Worm (Caenorhabditis elegans) whole organism, mixed stage, embryonic: ENCODE measurements around the gene F21C10.18.

ENCODE experiments used
- M03D4.4 ChIP-seq: sonication (generic microtip); optimal IDR thresholded peaks from 2 replicates; lab custom pipeline; 2017; ENCODE audit warnings: mild to moderate bottlenecking, missing genetic modification characterization, missing compliant biosample characterization
- bed-3 ChIP-seq: fragments of 200-800 bp; sonication (Bioruptor generic); optimal IDR thresholded peaks from 3 replicates; lab custom pipeline; 2018; ENCODE audit warnings: mild to moderate bottlenecking, missing genetic modification characterization, moderate library complexity, missing compliant biosample characterization
- blmp-1 ChIP-seq: fragments of 150-350 bp; optimal IDR thresholded peaks from 2 replicates; lab custom pipeline; 2014; ENCODE audit warnings: missing biosample characterization, missing genetic modification characterization
- ceh-39 ChIP-seq: fragments of 150-350 bp; optimal IDR thresholded peaks from 2 replicates; lab custom pipeline; 2014; ENCODE audit warnings: missing biosample characterization, missing genetic modification characterization
- ceh-43 ChIP-seq: fragments of 200-800 bp; sonication (Bioruptor generic); optimal IDR thresholded peaks from 2 replicates; lab custom pipeline; 2018; ENCODE audit warnings: mild to moderate bottlenecking, missing genetic modification characterization, moderate library complexity, missing compliant biosample characterization
- ceh-83 ChIP-seq: fragments of 200-800 bp; sonication (Bioruptor generic); optimal IDR thresholded peaks from 2 replicates; lab custom pipeline; 2018; ENCODE audit warnings: mild to moderate bottlenecking, missing genetic modification characterization, missing compliant biosample characterization
- ces-1 ChIP-seq: fragments of 150-350 bp; optimal IDR thresholded peaks from 2 replicates; lab custom pipeline; 2014; ENCODE audit warnings: missing biosample characterization, missing genetic modification reagents, missing genetic modification characterization
- cnd-1 ChIP-seq: fragments of 200-800 bp; sonication (Bioruptor generic); optimal IDR thresholded peaks from 2 replicates; lab custom pipeline; 2018; ENCODE audit warnings: mild to moderate bottlenecking, missing genetic modification characterization, missing compliant biosample characterization
- drap-1 ChIP-seq: fragments of 200-800 bp; sonication (Bioruptor generic); optimal IDR thresholded peaks from 3 replicates; lab custom pipeline; 2018; ENCODE audit warnings: mild to moderate bottlenecking, missing genetic modification characterization, missing compliant biosample characterization
- elt-1 ChIP-seq: sonication (generic microtip); optimal IDR thresholded peaks from 2 replicates; lab custom pipeline; 2017; ENCODE audit warnings: missing genetic modification characterization, mild to moderate bottlenecking, missing compliant biosample characterization, antibody characterized with exemption, moderate library complexity, borderline replicate concordance; ENCODE audit not compliant: insufficient read depth
- elt-3 ChIP-seq: fragments of 150-350 bp; optimal IDR thresholded peaks from 2 replicates; lab custom pipeline; 2014; ENCODE audit warnings: missing biosample characterization, missing genetic modification characterization
- flh-1 ChIP-seq: fragments of 200-800 bp; sonication (Bioruptor generic); optimal IDR thresholded peaks from 2 replicates; lab custom pipeline; 2018; ENCODE audit warnings: mild to moderate bottlenecking, missing genetic modification characterization, moderate library complexity, missing compliant biosample characterization
- ham-2 ChIP-seq: fragments of 200-800 bp; sonication (Bioruptor generic); optimal IDR thresholded peaks from 2 replicates; lab custom pipeline; 2018; ENCODE audit warnings: mild to moderate bottlenecking, missing genetic modification characterization, missing compliant biosample characterization
- hlh-1 ChIP-seq: fragments of 150-350 bp; optimal IDR thresholded peaks from 2 replicates; lab custom pipeline; 2014; ENCODE audit warnings: missing biosample characterization, missing genetic modification reagents, missing genetic modification characterization
- lin-13 ChIP-seq: fragments of 150-350 bp; optimal IDR thresholded peaks from 2 replicates; lab custom pipeline; 2014; ENCODE audit warnings: missing biosample characterization, missing genetic modification characterization
- lin-32 ChIP-seq: fragments of 200-800 bp; sonication (Bioruptor generic); optimal IDR thresholded peaks from 2 replicates; lab custom pipeline; 2018; ENCODE audit warnings: mild to moderate bottlenecking, missing genetic modification characterization, missing compliant biosample characterization
- lsy-2 ChIP-seq: fragments of 150-350 bp; optimal IDR thresholded peaks from 2 replicates; lab custom pipeline; 2014; ENCODE audit warnings: missing biosample characterization, missing genetic modification characterization
- mab-5 ChIP-seq: fragments of 150-350 bp; optimal IDR thresholded peaks from 2 replicates; lab custom pipeline; 2014; ENCODE audit warnings: missing biosample characterization, missing genetic modification characterization
- mep-1 ChIP-seq: fragments of 150-350 bp; optimal IDR thresholded peaks from 2 replicates; lab custom pipeline; 2017; ENCODE audit warnings: missing biosample characterization, missing genetic modification reagents, missing genetic modification characterization, inconsistent platforms
- mls-2 ChIP-seq: sonication (generic microtip); optimal IDR thresholded peaks from 2 replicates; lab custom pipeline; 2016; ENCODE audit warnings: mild to moderate bottlenecking, missing genetic modification characterization, moderate library complexity, missing compliant biosample characterization
- nhr-12 ChIP-seq: fragments of 150-350 bp; optimal IDR thresholded peaks from 2 replicates; lab custom pipeline; 2014; ENCODE audit warnings: missing biosample characterization, missing genetic modification characterization
- nhr-2 ChIP-seq: fragments of 150-350 bp; optimal IDR thresholded peaks from 2 replicates; lab custom pipeline; 2014; ENCODE audit warnings: missing biosample characterization, missing genetic modification characterization
- nhr-237 ChIP-seq: fragments of 150-350 bp; optimal IDR thresholded peaks from 2 replicates; lab custom pipeline; 2014; ENCODE audit warnings: missing biosample characterization, missing genetic modification characterization
- nhr-28 ChIP-seq: fragments of 150-350 bp; optimal IDR thresholded peaks from 2 replicates; lab custom pipeline; 2014; ENCODE audit warnings: missing biosample characterization, missing genetic modification characterization
- nhr-76 ChIP-seq: sonication (generic microtip); optimal IDR thresholded peaks from 2 replicates; lab custom pipeline; 2017; ENCODE audit warnings: missing biosample characterization, missing genetic modification characterization
- pha-4 ChIP-seq: fragments of 150-350 bp; optimal IDR thresholded peaks from 2 replicates; lab custom pipeline; 2018; ENCODE audit warnings: missing biosample characterization, missing genetic modification reagents, missing genetic modification characterization
- sem-2 ChIP-seq: fragments of 200-800 bp; sonication (Bioruptor generic); optimal IDR thresholded peaks from 2 replicates; lab custom pipeline; 2018; ENCODE audit warnings: mild to moderate bottlenecking, missing genetic modification characterization, missing compliant biosample characterization
- snpc-4 ChIP-seq: fragments of 150-350 bp; optimal IDR thresholded peaks from 2 replicates; lab custom pipeline; 2014; ENCODE audit warnings: missing biosample characterization, missing genetic modification characterization
- sptf-1 ChIP-seq: sonication (generic microtip); optimal IDR thresholded peaks from 2 replicates; lab custom pipeline; 2017; ENCODE audit warnings: mild to moderate bottlenecking, missing genetic modification characterization, moderate library complexity, missing compliant biosample characterization
- tbx-8 ChIP-seq: fragments of 200-800 bp; sonication (Bioruptor generic); optimal IDR thresholded peaks from 2 replicates; lab custom pipeline; 2018; ENCODE audit warnings: mild to moderate bottlenecking, missing genetic modification characterization, moderate library complexity, missing compliant biosample characterization
- unc-120 ChIP-seq: sonication (generic microtip); optimal IDR thresholded peaks from 2 replicates; lab custom pipeline; 2017; ENCODE audit warnings: missing genetic modification characterization, missing compliant biosample characterization; ENCODE audit not compliant: poor library complexity, severe bottlenecking
- unc-39 ChIP-seq: fragments of 150-350 bp; optimal IDR thresholded peaks from 2 replicates; lab custom pipeline; 2014; ENCODE audit warnings: missing biosample characterization, missing genetic modification characterization
- unc-62 ChIP-seq: fragments of 150-350 bp; optimal IDR thresholded peaks from 2 replicates; lab custom pipeline; 2014; ENCODE audit warnings: missing biosample characterization, missing genetic modification reagents, missing genetic modification characterization
- zip-8 ChIP-seq: fragments of 150-350 bp; optimal IDR thresholded peaks from 2 replicates; lab custom pipeline; 2014; ENCODE audit warnings: missing biosample characterization, missing genetic modification characterization
- ztf-11 ChIP-seq: fragments of 150-350 bp; optimal IDR thresholded peaks from 2 replicates; lab custom pipeline; 2014; ENCODE audit warnings: missing biosample characterization, missing genetic modification characterization

F21C10.18 gene

DNA sequence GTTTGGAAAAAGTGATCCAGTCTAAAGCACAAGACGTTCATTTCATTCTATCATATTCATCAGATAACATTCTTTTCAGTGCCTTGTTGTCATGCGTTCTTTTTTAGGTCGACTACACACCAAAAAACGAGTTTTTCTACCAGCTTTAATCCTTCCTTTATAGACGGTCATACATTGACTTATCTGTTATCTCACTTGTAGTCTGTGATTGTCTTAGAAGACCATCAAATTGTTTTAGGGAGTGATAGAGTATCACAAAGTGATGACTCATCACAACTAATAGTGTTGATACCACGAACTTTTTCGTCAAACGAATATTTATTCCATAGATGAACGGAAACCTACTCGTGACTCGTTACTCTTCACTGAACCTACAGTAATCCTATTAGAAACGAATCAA, 22.5 kb upstream of the F21C10.18 start:
- TF ChIP-seq unc-62 (GFP tag; lab: Kevin White, UChicago) (no peak), pha-4 (tag; lab: Kevin White, UChicago) (no peak), ceh-83 (GFP tag; lab: Kevin White, UChicago) (no peak)

DNA sequence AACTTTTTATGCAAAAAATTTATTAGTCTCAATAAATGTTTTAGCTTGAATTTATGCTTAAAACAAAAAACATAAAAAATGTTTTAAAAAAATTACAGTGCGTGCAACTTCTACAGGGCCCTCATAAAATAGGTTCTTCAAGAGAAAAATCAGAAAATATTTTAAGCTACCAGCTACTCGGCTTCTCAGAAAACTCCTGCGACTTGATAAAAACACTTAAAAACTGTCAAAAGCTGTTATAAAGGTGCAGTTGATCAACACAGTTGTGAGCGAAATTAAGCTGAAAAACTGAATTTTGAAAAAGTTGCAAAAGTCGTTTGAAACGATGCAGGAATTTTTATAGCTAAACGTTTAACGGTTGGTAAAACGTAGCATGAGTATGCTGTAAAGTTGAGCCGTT, 19.6 kb upstream of the F21C10.18 start:
- TF ChIP-seq elt-3 (tag; lab: Kevin White, UChicago) (no peak), mls-2 (tag; lab: Kevin White, UChicago) (peak; percentile 63)

DNA sequence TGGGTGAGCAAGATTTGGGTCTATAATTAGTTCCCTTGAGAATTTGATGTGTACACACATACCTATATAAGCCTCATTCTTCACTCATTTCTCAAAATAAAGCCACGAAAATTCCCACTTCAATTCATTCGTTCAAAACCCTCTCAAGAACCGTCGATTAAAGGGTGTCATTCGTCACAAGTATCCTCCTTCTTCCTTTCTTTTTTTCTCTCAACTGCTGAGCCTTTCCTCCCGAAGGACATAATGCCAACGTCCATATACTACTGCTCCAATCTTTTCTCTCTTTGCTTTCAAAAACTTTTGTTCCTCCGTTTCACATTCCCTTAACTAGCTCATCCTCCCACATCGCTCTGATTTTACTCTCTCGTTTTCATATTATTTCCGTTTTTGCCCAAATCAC, 16.1 kb upstream of the F21C10.18 start, which contains the start of gene T27E4.1:
TSS of gene T27E4.1 (plus strand) at position 137 of the 400 bp plus-strand sequence.
- no peak for TF ChIP-seq zip-8
- TF ChIP-seq bed-3 (GFP tag; lab: Kevin White, UChicago), result no peak
- TF ChIP-seq nhr-76 (tag; lab: Kevin White, UChicago), result no peak

DNA sequence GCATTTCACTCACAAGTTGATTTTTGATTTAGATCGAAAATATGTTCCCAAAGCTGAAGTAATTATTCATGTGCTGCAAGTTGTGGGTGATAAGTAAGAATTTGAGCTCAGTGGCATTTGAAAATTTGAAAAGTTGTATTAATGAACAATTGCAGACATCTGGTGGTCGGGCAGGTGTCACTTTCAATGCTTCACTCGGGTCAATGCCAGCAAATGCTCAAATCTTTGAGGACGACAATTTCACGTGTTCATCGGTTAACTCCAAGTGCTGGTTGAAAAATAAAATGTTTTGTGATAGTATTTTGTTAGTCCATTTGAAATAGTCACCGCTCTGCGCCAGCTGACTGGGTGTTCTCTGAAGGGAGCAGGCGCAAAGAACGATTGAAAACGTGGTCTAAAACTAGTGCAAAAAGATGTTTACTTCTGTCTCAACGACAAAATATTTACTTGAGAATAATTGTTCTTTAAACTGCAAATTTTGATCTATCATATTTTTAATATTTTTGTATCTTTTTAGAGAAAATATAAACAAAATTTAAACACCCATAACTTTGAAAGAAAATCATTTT, 14.2 kb upstream of the F21C10.18 start:
- peak; percentile 69 for TF ChIP-seq hlh-1 (tag; lab: Kevin White, UChicago)
- no peak for TF ChIP-seq ces-1 (GFP tag; lab: Kevin White, UChicago)

DNA sequence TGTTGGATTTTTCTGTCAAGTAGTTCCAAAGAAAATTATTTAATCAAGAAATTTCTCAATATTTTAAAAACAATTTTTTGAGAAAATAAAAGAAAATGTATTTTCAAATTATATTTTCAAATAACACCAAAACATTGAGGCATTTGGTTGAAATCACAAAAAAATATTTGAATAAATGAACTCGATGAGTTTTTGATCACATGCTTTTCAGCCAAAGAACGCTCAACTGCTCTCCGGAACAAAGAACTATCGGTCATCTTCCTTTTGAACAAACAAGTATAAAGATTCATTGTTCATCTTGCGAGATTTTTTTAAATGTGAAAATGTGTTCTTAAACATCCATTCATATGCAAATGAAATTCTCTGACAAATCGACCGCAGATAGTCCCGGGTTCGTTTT, 13.3 kb upstream of the F21C10.18 start:
- no peak for TF ChIP-seq ceh-39
- no peak for TF ChIP-seq ces-1 (GFP tag; lab: Kevin White, UChicago)
- TF ChIP-seq ceh-43 (GFP tag; lab: Kevin White, UChicago), result no peak
- no peak for TF ChIP-seq hlh-1 (tag; lab: Kevin White, UChicago)
- no peak for TF ChIP-seq M03D4.4
- no peak for TF ChIP-seq ham-2 (GFP tag; lab: Kevin White, UChicago)
- TF ChIP-seq snpc-4, result no peak
- no peak for TF ChIP-seq ceh-83 (GFP tag; lab: Kevin White, UChicago)
- no peak for TF ChIP-seq mls-2 (tag; lab: Kevin White, UChicago)
- TF ChIP-seq sptf-1, result no peak
- no peak for TF ChIP-seq tbx-8
- TF ChIP-seq nhr-2 (tag; lab: Kevin White, UChicago), result no peak
- no peak for TF ChIP-seq nhr-28 (tag; lab: Kevin White, UChicago)
- TF ChIP-seq mep-1, result no peak
- no peak for TF ChIP-seq nhr-237
- no peak for TF ChIP-seq mab-5 (tag; lab: Kevin White, UChicago)
- TF ChIP-seq ztf-11 (tag; lab: Kevin White, UChicago), result no peak

DNA sequence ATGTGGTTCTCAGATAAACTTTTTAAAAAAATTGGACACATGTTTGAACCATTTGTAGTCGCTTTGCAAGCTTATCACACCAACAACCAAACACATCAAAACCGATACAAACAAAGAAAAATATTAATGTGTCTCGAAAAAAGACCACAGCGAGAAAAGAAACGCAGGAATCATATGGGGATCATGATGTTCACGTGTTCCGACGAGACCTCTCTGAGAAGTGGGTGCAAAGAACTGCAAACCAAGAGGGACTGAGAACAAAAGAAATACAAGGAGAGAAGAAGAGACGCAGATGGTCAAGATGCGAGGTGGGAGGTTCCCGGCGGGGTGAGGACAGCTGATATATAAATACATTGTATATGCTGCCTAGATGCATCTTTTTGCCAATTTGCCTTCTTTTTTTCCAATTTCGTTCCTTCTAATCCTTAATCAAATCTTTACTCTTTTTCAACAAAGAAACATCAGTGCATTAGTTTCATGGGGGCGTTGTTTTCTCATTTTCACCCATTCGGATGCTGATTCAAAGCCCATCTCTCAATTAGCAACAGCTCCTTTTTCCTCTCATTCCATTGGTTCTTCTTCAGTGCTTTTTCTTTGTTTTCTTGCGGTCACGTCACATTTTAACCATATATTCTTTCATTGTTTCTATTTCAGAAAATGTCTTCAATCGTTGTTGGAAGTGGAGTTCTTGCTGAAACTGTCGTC, 12.6 kb upstream of the F21C10.18 start, which contains the start of gene F21C10.10:
TSS of gene F21C10.10 (plus strand) at position 655 of the 705 bp plus-strand sequence.
- TF ChIP-seq ham-2 (GFP tag; lab: Kevin White, UChicago), result no peak
- peak; percentile 61 for TF ChIP-seq pha-4 (tag; lab: Kevin White, UChicago)
- no peak for TF ChIP-seq nhr-28 (tag; lab: Kevin White, UChicago)
- TF ChIP-seq elt-3 (tag; lab: Kevin White, UChicago), result no peak
- no peak for TF ChIP-seq snpc-4
- no peak for TF ChIP-seq flh-1 (GFP tag; lab: Kevin White, UChicago)
- TF ChIP-seq nhr-2 (tag; lab: Kevin White, UChicago), result peak; percentile 72
- TF ChIP-seq mep-1, result peak; percentile 62
- peak; percentile 49 for TF ChIP-seq elt-1 (tag; lab: Kevin White, UChicago)
- peak; percentile 87 for TF ChIP-seq unc-62 (GFP tag; lab: Kevin White, UChicago)
- no peak for TF ChIP-seq M03D4.4
- TF ChIP-seq zip-8, result no peak
- peak; percentile 74 for TF ChIP-seq unc-120 (tag; lab: Kevin White, UChicago)
- no peak for TF ChIP-seq ceh-83 (GFP tag; lab: Kevin White, UChicago)
- no peak for TF ChIP-seq blmp-1 (tag; lab: Kevin White, UChicago)
- TF ChIP-seq tbx-8, result no peak
- TF ChIP-seq ceh-39, result peak; percentile 59
- no peak for TF ChIP-seq ceh-43 (GFP tag; lab: Kevin White, UChicago)
- TF ChIP-seq ces-1 (GFP tag; lab: Kevin White, UChicago), result peak; percentile 64
- TF ChIP-seq ztf-11 (tag; lab: Kevin White, UChicago), result no peak
- no peak for TF ChIP-seq mls-2 (tag; lab: Kevin White, UChicago)
- TF ChIP-seq nhr-237, result peak; percentile 6
- peak; percentile 29 for TF ChIP-seq drap-1
- no peak for TF ChIP-seq bed-3 (GFP tag; lab: Kevin White, UChicago)
- TF ChIP-seq hlh-1 (tag; lab: Kevin White, UChicago), result peak; percentile 88
- TF ChIP-seq lin-13, result no peak
- TF ChIP-seq sptf-1, result no peak
- no peak for TF ChIP-seq mab-5 (tag; lab: Kevin White, UChicago)
- TF ChIP-seq lin-32, result no peak
- peak; percentile 28 for TF ChIP-seq lsy-2 (tag; lab: Kevin White, UChicago)
- peak; percentile 6 for TF ChIP-seq cnd-1
- TF ChIP-seq nhr-76 (tag; lab: Kevin White, UChicago), result no peak
- no peak for TF ChIP-seq unc-39 (tag; lab: Kevin White, UChicago)
- TF ChIP-seq sem-2 (GFP tag; lab: Kevin White, UChicago), result no peak
- no peak for TF ChIP-seq nhr-12 (tag; lab: Kevin White, UChicago)
- TF ChIP-seq, all 35 proteins: peak for 13
